Fruit fly (Drosophila melanogaster): ENCODE data around the gene CG3777.

Gene CG3777

dm6 chrX:334624-335292 is 55.3 kb downstream of the CG3777 start:
- TF ChIP-seq cic (GFP tag; optimal IDR thresholded peaks at IDR 0.05): no peak
- TF ChIP-seq CG5204 (GFP tag; optimal IDR thresholded peaks at IDR 0.05): no peak
- TF ChIP-seq Clk (GFP tag; optimal IDR thresholded peaks at IDR 0.05): no peak
- no peak for TF ChIP-seq Mnt (GFP tag; optimal IDR thresholded peaks at IDR 0.05)
- peak; percentile 2 for TF ChIP-seq bab1 (GFP tag; optimal IDR thresholded peaks at IDR 0.05)

- no peak for TF ChIP-seq Mnt (GFP tag; optimal IDR thresholded peaks at IDR 0.05)
- peak; percentile 1 for TF ChIP-seq CG1620 (GFP tag; optimal IDR thresholded peaks at IDR 0.05)
Measured at dm6 chrX:336659-337266, 57.3 kb downstream of the CG3777 start.

dm6 chrX:338123-338527 is 58.6 kb downstream of the CG3777 start:
- TF ChIP-seq cnc (optimal IDR thresholded peaks at IDR 0.05) (no peak), CG7101 (tag; optimal IDR thresholded peaks at IDR 0.05) (peak; percentile 24), pad (GFP tag; optimal IDR thresholded peaks at IDR 0.05) (no peak), cic (GFP tag; optimal IDR thresholded peaks at IDR 0.05) (no peak), CG14711 (tag; optimal IDR thresholded peaks at IDR 0.05) (peak; percentile 55), kay (GFP tag; ENCODE audit: borderline replicate concordance) (no peak), Hr96 (GFP tag; optimal IDR thresholded peaks at IDR 0.05) (no peak), Mnt (GFP tag; optimal IDR thresholded peaks at IDR 0.05) (no peak), ovo (GFP tag; optimal IDR thresholded peaks at IDR 0.05) (no peak), CG33017 (tag; optimal IDR thresholded peaks at IDR 0.05) (peak; percentile 47), CG12768 (GFP tag; optimal IDR thresholded peaks at IDR 0.05) (no peak), tj (GFP tag; optimal IDR thresholded peaks at IDR 0.05) (no peak), CG5204 (GFP tag; optimal IDR thresholded peaks at IDR 0.05) (no peak), bab1 (GFP tag; optimal IDR thresholded peaks at IDR 0.05) (no peak)

dm6 chrX:339866-340571 is 60.5 kb downstream of the CG3777 start:
- no peak for TF ChIP-seq CG7045 (GFP tag; optimal IDR thresholded peaks at IDR 0.05)
- no peak for TF ChIP-seq Crg-1 (GFP tag; optimal IDR thresholded peaks at IDR 0.05)

dm6 chrX:340809-341208 is 61.3 kb downstream of the CG3777 start:
- TF ChIP-seq CG11617 (GFP tag; optimal IDR thresholded peaks at IDR 0.05) (no peak), bab1 (GFP tag; optimal IDR thresholded peaks at IDR 0.05) (no peak), ovo (GFP tag; optimal IDR thresholded peaks at IDR 0.05) (no peak), kay (GFP tag; ENCODE audit: borderline replicate concordance) (no peak), CG12768 (GFP tag; optimal IDR thresholded peaks at IDR 0.05) (no peak), CG33017 (tag; optimal IDR thresholded peaks at IDR 0.05) (no peak), CG5204 (GFP tag; optimal IDR thresholded peaks at IDR 0.05) (no peak), Hr96 (GFP tag; optimal IDR thresholded peaks at IDR 0.05) (no peak), CG1620 (GFP tag; optimal IDR thresholded peaks at IDR 0.05) (no peak), toe (GFP tag; optimal IDR thresholded peaks at IDR 0.05) (no peak), Clk (GFP tag; optimal IDR thresholded peaks at IDR 0.05) (no peak), cic (GFP tag; optimal IDR thresholded peaks at IDR 0.05) (no peak), pad (GFP tag; optimal IDR thresholded peaks at IDR 0.05) (no peak), cnc (optimal IDR thresholded peaks at IDR 0.05) (no peak), CG14711 (tag; optimal IDR thresholded peaks at IDR 0.05) (no peak), tj (GFP tag; optimal IDR thresholded peaks at IDR 0.05) (no peak), Mnt (GFP tag; optimal IDR thresholded peaks at IDR 0.05) (no peak), Crg-1 (GFP tag; optimal IDR thresholded peaks at IDR 0.05) (no peak), CG7045 (GFP tag; optimal IDR thresholded peaks at IDR 0.05) (no peak)

- TF ChIP-seq CG7101 (tag; optimal IDR thresholded peaks at IDR 0.05) (no peak), cic (GFP tag; optimal IDR thresholded peaks at IDR 0.05) (no peak), cnc (optimal IDR thresholded peaks at IDR 0.05) (no peak), CG14711 (tag; optimal IDR thresholded peaks at IDR 0.05) (no peak), CG33017 (tag; optimal IDR thresholded peaks at IDR 0.05) (no peak), Clk (GFP tag; optimal IDR thresholded peaks at IDR 0.05) (no peak), CG11617 (GFP tag; optimal IDR thresholded peaks at IDR 0.05) (no peak), Hr96 (GFP tag; optimal IDR thresholded peaks at IDR 0.05) (no peak), bab1 (GFP tag; optimal IDR thresholded peaks at IDR 0.05) (no peak), CG1620 (GFP tag; optimal IDR thresholded peaks at IDR 0.05) (no peak), CG7045 (GFP tag; optimal IDR thresholded peaks at IDR 0.05) (no peak), tj (GFP tag; optimal IDR thresholded peaks at IDR 0.05) (no peak), Crg-1 (GFP tag; optimal IDR thresholded peaks at IDR 0.05) (no peak), kay (GFP tag; ENCODE audit: borderline replicate concordance) (no peak), toe (GFP tag; optimal IDR thresholded peaks at IDR 0.05) (no peak), CG5204 (GFP tag; optimal IDR thresholded peaks at IDR 0.05) (no peak), Mnt (GFP tag; optimal IDR thresholded peaks at IDR 0.05) (no peak), pad (GFP tag; optimal IDR thresholded peaks at IDR 0.05) (no peak)
Measured at dm6 chrX:342422-343169, 63.1 kb downstream of the CG3777 start.

All from whole organism, adult.